Worm (Caenorhabditis elegans): ENCODE measurements around the gene pudl-2.

DNA sequence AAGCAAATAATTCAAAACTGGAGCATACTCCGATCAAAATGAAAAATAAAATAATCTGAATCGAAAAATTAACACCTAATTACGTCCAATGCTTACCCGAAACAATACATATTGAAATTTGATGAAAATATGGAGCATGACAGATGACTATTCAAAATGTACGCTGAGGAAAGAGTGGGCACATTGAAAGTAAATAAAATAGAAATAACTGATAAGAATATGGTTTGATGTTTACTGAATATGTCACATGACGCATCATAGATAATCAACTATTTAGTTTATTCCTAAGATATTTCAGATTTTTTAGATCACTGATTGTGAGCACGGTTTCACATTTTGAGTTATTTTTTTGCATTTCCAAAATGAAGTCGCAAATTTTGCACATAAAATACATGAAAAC is 36.3 kb upstream of the pudl-2 start, which contains the start of gene Y54G2A.52:
- TF ChIP-seq aly-2 (tag; optimal IDR thresholded peaks at IDR 0.05), result no peak
- no peak for TF ChIP-seq Y75B8A.6 (GFP tag; IDR thresholded peaks at IDR 0.05)
- no peak for TF ChIP-seq lin-13 (GFP tag; optimal IDR thresholded peaks at IDR 0.05)
- no peak for TF ChIP-seq tag-97 (GFP tag; IDR thresholded peaks at IDR 0.05)
- no peak for TF ChIP-seq dpl-1 (GFP tag; optimal IDR thresholded peaks at IDR 0.05)
- no peak for TF ChIP-seq lin-39 (tag; optimal IDR thresholded peaks at IDR 0.05)
- TF ChIP-seq fos-1 (tag; optimal IDR thresholded peaks at IDR 0.05), result no peak
- TF ChIP-seq R02D3.7 (tag; optimal IDR thresholded peaks at IDR 0.05), result no peak
- TF ChIP-seq ZK546.5 (tag; optimal IDR thresholded peaks at IDR 0.05), result no peak
- no peak for TF ChIP-seq egl-43 (GFP tag; IDR thresholded peaks at IDR 0.05)

Data from whole organism, L4 larva.